Fruit fly (Drosophila melanogaster) whole organism, embryonic: ENCODE data around the gene CG8516.

Experiments used
- Aef1 ChIP-seq: fragments of 200-800 bp; sonication (Bioruptor generic); IDR thresholded peaks from 3 replicates; pipeline ENCODE4 v1.3.6; 2022; ENCODE audit warnings: missing biosample characterization, missing genetic modification characterization
- B-H1 ChIP-seq: fragments of 200-800 bp; sonication (Bioruptor generic); IDR thresholded peaks from 3 replicates; pipeline ENCODE4 v1.3.6; 2022; ENCODE audit warnings: missing biosample characterization, missing genetic modification characterization
- Blimp-1 ChIP-seq: fragments of 200-800 bp; sonication (Bioruptor generic); optimal IDR thresholded peaks from 3 replicates; lab custom pipeline; 2018; ENCODE audit warnings: missing biosample characterization, missing genetic modification characterization, mild to moderate bottlenecking, moderate library complexity, missing genetic modification reagents
- CG10321 ChIP-seq: fragments of 200-800 bp; sonication (Bioruptor generic); IDR thresholded peaks from 2 replicates; pipeline ENCODE4 v1.3.6; 2022; ENCODE audit warnings: missing biosample characterization, missing genetic modification characterization
- CG10565 ChIP-seq: fragments of 200-800 bp; sonication (Bioruptor generic); optimal IDR thresholded peaks from 3 replicates; lab custom pipeline; 2016; ENCODE audit warnings: missing biosample characterization, mild to moderate bottlenecking, missing genetic modification characterization
- CG11093 ChIP-seq: fragments of 200-800 bp; sonication (Bioruptor generic); IDR thresholded peaks from 3 replicates; pipeline ENCODE4 v1.3.6; 2022; ENCODE audit warnings: missing biosample characterization, missing genetic modification characterization
- CG12659 ChIP-seq: fragments of 200-800 bp; sonication (Bioruptor generic); optimal IDR thresholded peaks from 3 replicates; lab custom pipeline; 2017; ENCODE audit warnings: mild to moderate bottlenecking, missing biosample characterization, missing genetic modification reagents, missing genetic modification characterization
- CG14710 ChIP-seq: fragments of 200-800 bp; sonication (Bioruptor generic); optimal IDR thresholded peaks from 3 replicates; lab custom pipeline; 2019; ENCODE audit warnings: missing biosample characterization, mild to moderate bottlenecking, missing genetic modification characterization, moderate library complexity
- CG15011 ChIP-seq: fragments of 200-800 bp; sonication (Bioruptor generic); optimal IDR thresholded peaks from 3 replicates; lab custom pipeline; 2018; ENCODE audit warnings: missing biosample characterization, mild to moderate bottlenecking, missing genetic modification characterization
- CG15073 ChIP-seq: fragments of 200-800 bp; sonication (Bioruptor generic); optimal IDR thresholded peaks from 2 replicates; lab custom pipeline; 2016; ENCODE audit warnings: missing biosample characterization, missing genetic modification characterization
- CG15696 ChIP-seq: fragments of 200-800 bp; sonication (Bioruptor generic); optimal IDR thresholded peaks from 2 replicates; lab custom pipeline; 2019; ENCODE audit warnings: missing biosample characterization, mild to moderate bottlenecking, missing genetic modification characterization, moderate library complexity
- CG16813 ChIP-seq: fragments of 200-800 bp; sonication (Bioruptor generic); IDR thresholded peaks from 3 replicates; pipeline ENCODE4 v1.3.6; 2022; ENCODE audit warnings: missing biosample characterization, missing genetic modification characterization; ENCODE audit not compliant: partially characterized antibody
- CG16863 ChIP-seq: fragments of 200-800 bp; sonication (Bioruptor generic); optimal IDR thresholded peaks from 3 replicates; lab custom pipeline; 2016; ENCODE audit warnings: missing biosample characterization, missing genetic modification characterization
- CG17328 ChIP-seq: fragments of 200-800 bp; sonication (Bioruptor generic); IDR thresholded peaks from 2 replicates; pipeline ENCODE4 v1.3.6; 2022; ENCODE audit warnings: missing biosample characterization, missing genetic modification characterization
- CG3065 ChIP-seq: fragments of 200-800 bp; sonication (Bioruptor generic); optimal IDR thresholded peaks from 2 replicates; lab custom pipeline; 2016; ENCODE audit warnings: missing biosample characterization, missing genetic modification characterization
- CG34376 ChIP-seq: fragments of 200-800 bp; sonication (Bioruptor generic); optimal IDR thresholded peaks from 2 replicates; lab custom pipeline; 2018; ENCODE audit warnings: missing biosample characterization, mild to moderate bottlenecking, missing genetic modification characterization
- CG3726 ChIP-seq: fragments of 200-800 bp; sonication (Bioruptor generic); IDR thresholded peaks from 3 replicates; pipeline ENCODE4, ENCODE4 v1.3.6; 2022; ENCODE audit warnings: missing biosample characterization, missing genetic modification characterization
- CG4282 ChIP-seq: fragments of 200-800 bp; sonication (Bioruptor generic); optimal IDR thresholded peaks from 2 replicates; lab custom pipeline; 2016; ENCODE audit warnings: missing biosample characterization, missing genetic modification characterization
- CG4854 ChIP-seq: fragments of 200-800 bp; sonication (Bioruptor generic); optimal IDR thresholded peaks from 2 replicates; lab custom pipeline; 2016; ENCODE audit warnings: missing biosample characterization, missing genetic modification characterization, inconsistent platforms
- CG5180 ChIP-seq: fragments of 200-800 bp; sonication (Bioruptor generic); optimal IDR thresholded peaks from 3 replicates; lab custom pipeline; 2017; ENCODE audit warnings: missing biosample characterization, missing genetic modification characterization, mild to moderate bottlenecking, moderate library complexity, missing genetic modification reagents
- CG8089 ChIP-seq: fragments of 200-800 bp; sonication (Bioruptor generic); optimal IDR thresholded peaks from 3 replicates; lab custom pipeline; 2016; ENCODE audit warnings: missing biosample characterization, missing genetic modification characterization
- CG8359 ChIP-seq: fragments of 200-800 bp; sonication (Bioruptor generic); optimal IDR thresholded peaks from 2 replicates; lab custom pipeline; 2017; ENCODE audit warnings: missing biosample characterization, mild to moderate bottlenecking, missing genetic modification characterization, borderline replicate concordance
- CG9437 ChIP-seq: fragments of 200-800 bp; sonication (Bioruptor generic); optimal IDR thresholded peaks from 2 replicates; lab custom pipeline; 2018; ENCODE audit warnings: missing biosample characterization, mild to moderate bottlenecking, missing genetic modification characterization
- CHES-1-like ChIP-seq: fragments of 200-800 bp; sonication (Bioruptor generic); optimal IDR thresholded peaks from 2 replicates; lab custom pipeline; 2016; ENCODE audit warnings: missing biosample characterization, missing genetic modification characterization
- CoRest ChIP-seq: fragments of 200-800 bp; sonication (Bioruptor generic); optimal IDR thresholded peaks from 3 replicates; lab custom pipeline; 2018; ENCODE audit warnings: missing biosample characterization, mild to moderate bottlenecking, missing genetic modification characterization, moderate library complexity
- Dll ChIP-seq: fragments of 200-800 bp; sonication (Bioruptor generic); IDR thresholded peaks from 4 replicates; pipeline ENCODE4 v1.3.6; 2022; ENCODE audit warnings: missing biosample characterization, missing genetic modification characterization; ENCODE audit not compliant: partially characterized antibody
- Hr3 ChIP-seq: fragments of 200-800 bp; sonication (Bioruptor generic); optimal IDR thresholded peaks from 3 replicates; lab custom pipeline; 2016; ENCODE audit warnings: missing biosample characterization, missing genetic modification characterization
- Hr51 ChIP-seq, 2 experiments: fragments of 200-800 bp; sonication (Bioruptor generic); optimal IDR thresholded peaks; 2 replicates in 1 of 2; 3 replicates in 1 of 2; lab custom pipeline; 2016 to 2018; ENCODE audit warnings: missing biosample characterization in 2 of 2, missing genetic modification characterization in 2 of 2, mild to moderate bottlenecking in 1 of 2, moderate library complexity in 1 of 2
- NfI ChIP-seq: fragments of 200-800 bp; sonication (Bioruptor generic); optimal IDR thresholded peaks from 3 replicates; lab custom pipeline; 2018; ENCODE audit warnings: missing biosample characterization, mild to moderate bottlenecking, missing genetic modification characterization, moderate library complexity
- Sin3A ChIP-seq: fragments of >200 bp; optimal IDR thresholded peaks from 2 replicates; lab custom pipeline; 2018
- ash1 ChIP-seq: fragments of 200-800 bp; sonication (Bioruptor generic); optimal IDR thresholded peaks from 2 replicates; lab custom pipeline; 2018; ENCODE audit warnings: missing biosample characterization, mild to moderate bottlenecking, missing genetic modification characterization
- dan ChIP-seq: fragments of 200-800 bp; sonication (Bioruptor generic); IDR thresholded peaks from 2 replicates; pipeline ENCODE4 v1.3.6; 2022; ENCODE audit warnings: missing biosample characterization, missing genetic modification characterization
- eyg ChIP-seq: fragments of 200-800 bp; sonication (Bioruptor generic); optimal IDR thresholded peaks from 3 replicates; lab custom pipeline; 2016; ENCODE audit warnings: missing biosample characterization, missing genetic modification characterization
- fd3F ChIP-seq: fragments of 200-800 bp; sonication (Bioruptor generic); optimal IDR thresholded peaks from 2 replicates; lab custom pipeline; 2018; ENCODE audit warnings: missing biosample characterization, mild to moderate bottlenecking, missing genetic modification characterization, moderate library complexity
- her ChIP-seq: fragments of 200-800 bp; sonication (Bioruptor generic); optimal IDR thresholded peaks from 2 replicates; lab custom pipeline; 2016; ENCODE audit warnings: missing biosample characterization, missing genetic modification characterization
- kni ChIP-seq: fragments of 200-800 bp; sonication (Bioruptor generic); optimal IDR thresholded peaks from 3 replicates; lab custom pipeline; 2017; ENCODE audit warnings: mild to moderate bottlenecking, missing biosample characterization, missing genetic modification reagents, missing genetic modification characterization
- knrl ChIP-seq: fragments of 200-800 bp; sonication (Bioruptor generic); IDR thresholded peaks from 3 replicates; pipeline ENCODE4 v1.3.6; 2022; ENCODE audit warnings: missing biosample characterization, missing genetic modification characterization; ENCODE audit not compliant: partially characterized antibody
- maf-S ChIP-seq: fragments of 200-800 bp; sonication (Bioruptor generic); optimal IDR thresholded peaks from 2 replicates; lab custom pipeline; 2016; ENCODE audit warnings: missing biosample characterization, missing genetic modification characterization
- ro ChIP-seq: fragments of 200-800 bp; sonication (Bioruptor generic); IDR thresholded peaks from 2 replicates; pipeline ENCODE4 v1.3.6; 2022; ENCODE audit warnings: missing biosample characterization, missing genetic modification characterization
- run ChIP-seq: fragments of 200-800 bp; sonication (Bioruptor generic); optimal IDR thresholded peaks from 3 replicates; lab custom pipeline; 2018; ENCODE audit warnings: missing biosample characterization, mild to moderate bottlenecking, missing genetic modification characterization
- salm ChIP-seq: fragments of 200-800 bp; sonication (Bioruptor generic); optimal IDR thresholded peaks from 2 replicates; lab custom pipeline; 2018; ENCODE audit warnings: missing biosample characterization, mild to moderate bottlenecking, missing genetic modification characterization
- sc ChIP-seq, 3 experiments: fragments of >200 bp in 2 of 3; fragments of 200-800 bp in 1 of 3; sonication (Bioruptor generic) in 1 of 3; optimal IDR thresholded peaks; 2 replicates in 2 of 3; 3 replicates in 1 of 3; lab custom pipeline; 2017; ENCODE audit warnings: mild to moderate bottlenecking in 1 of 3, missing biosample characterization in 1 of 3, missing genetic modification characterization in 1 of 3, missing genetic modification reagents in 1 of 3
- sna ChIP-seq: fragments of 200-800 bp; sonication (Bioruptor generic); IDR thresholded peaks from 2 replicates; pipeline ENCODE4 v1.3.6; 2022; ENCODE audit warnings: missing biosample characterization, missing genetic modification characterization; ENCODE audit not compliant: partially characterized antibody
- sug ChIP-seq: fragments of 200-800 bp; optimal IDR thresholded peaks from 2 replicates; lab custom pipeline; 2019; ENCODE audit warnings: missing biosample characterization, mild to moderate bottlenecking, missing genetic modification characterization, moderate library complexity
- tgo ChIP-seq: fragments of 200-800 bp; sonication (Bioruptor generic); IDR thresholded peaks from 3 replicates; pipeline ENCODE4 v1.3.6; 2022; ENCODE audit warnings: missing biosample characterization, missing genetic modification characterization
- unc-4 ChIP-seq: fragments of 200-800 bp; sonication (Bioruptor generic); IDR thresholded peaks from 2 replicates; pipeline ENCODE4 v1.3.6; 2022; ENCODE audit warnings: missing biosample characterization, missing genetic modification characterization; ENCODE audit not compliant: partially characterized antibody
- unpg ChIP-seq: fragments of 200-800 bp; sonication (Bioruptor generic); optimal IDR thresholded peaks from 3 replicates; lab custom pipeline; 2018; ENCODE audit warnings: missing biosample characterization, mild to moderate bottlenecking, missing genetic modification characterization, moderate library complexity
- vvl ChIP-seq: fragments of 200-800 bp; sonication (Bioruptor generic); IDR thresholded peaks from 2 replicates; pipeline ENCODE4 v1.3.6; 2022; ENCODE audit warnings: missing biosample characterization, missing genetic modification characterization
- zf30C ChIP-seq: fragments of 200-800 bp; sonication (Bioruptor generic); optimal IDR thresholded peaks from 3 replicates; lab custom pipeline; 2018; ENCODE audit warnings: missing biosample characterization, mild to moderate bottlenecking, missing genetic modification characterization

CG8516 gene

dm6 chr3R:9777941-9778360 lies 15.1 kb upstream of the CG8516 start, which contains the start of gene RpS29 (continued):
- peak; percentile 50 to 85 for TF ChIP-seq Hr51 (GFP tag; optimal IDR thresholded peaks at IDR 0.05; lab: Kevin White, UChicago)
- TF ChIP-seq CG15073 (GFP tag; lab: Kevin White, UChicago): no peak
- TF ChIP-seq CG10321 (GFP tag; lab: Robert Waterston, UW): peak; percentile 54; the same call in 1 of the 2 replicates
- peak; percentile 87 for TF ChIP-seq CG14710 (tag; lab: Kevin White, UChicago)
- TF ChIP-seq CG10565: no peak
- peak; percentile 80 for TF ChIP-seq CG8089
- TF ChIP-seq CG16863 (GFP tag; lab: Kevin White, UChicago): peak; percentile 77
- peak; percentile 92 for TF ChIP-seq CG34376 (GFP tag; lab: Kevin White, UChicago)
- peak; percentile 90 for TF ChIP-seq vvl (GFP tag; lab: Robert Waterston, UW)
- peak; percentile 69; the same call in 2 of the 3 replicates for TF ChIP-seq CG3726
- peak; percentile 58 for TF ChIP-seq CG15696 (tag; lab: Kevin White, UChicago)
- TF ChIP-seq sc (optimal IDR thresholded peaks at IDR 0.05; lab: Kevin White, UChicago): no peak
- TF ChIP-seq sc (GFP tag; optimal IDR thresholded peaks at IDR 0.05; lab: Kevin White, UChicago): no peak
- TF ChIP-seq fd3F (GFP tag; lab: Kevin White, UChicago): peak; percentile 55
- TF ChIP-seq Hr3 (GFP tag; lab: Kevin White, UChicago): peak; percentile 50
- peak; percentile 89 for TF ChIP-seq her
- peak; percentile 49 for TF ChIP-seq run (tag; lab: Kevin White, UChicago)
- peak; percentile 84 for TF ChIP-seq CG4282 (GFP tag; lab: Kevin White, UChicago)
- peak; percentile 60 for TF ChIP-seq Blimp-1 (GFP tag; lab: Kevin White, UChicago)
- peak; percentile 93 for TF ChIP-seq CG16813 (GFP tag; lab: Robert Waterston, UW)
- TF ChIP-seq Sin3A (lab: Kevin White, UChicago): peak; percentile 87
- TF ChIP-seq ash1 (GFP tag; lab: Kevin White, UChicago): peak; percentile 89
- no peak for TF ChIP-seq CG8359 (GFP tag; lab: Kevin White, UChicago)
- TF ChIP-seq eyg (GFP tag; lab: Kevin White, UChicago): peak; percentile 70
- peak; percentile 87 for TF ChIP-seq NfI (GFP tag; lab: Kevin White, UChicago)
- TF ChIP-seq CG17328 (GFP tag; lab: Robert Waterston, UW): peak; percentile 74
- peak; percentile 57 for TF ChIP-seq zf30C (GFP tag; lab: Kevin White, UChicago)
- TF ChIP-seq CG4854 (GFP tag; lab: Kevin White, UChicago): peak; percentile 57
- TF ChIP-seq unpg: peak; percentile 66
- peak; percentile 78 for TF ChIP-seq kni (GFP tag; lab: Kevin White, UChicago)
- TF ChIP-seq Aef1 (GFP tag; lab: Robert Waterston, UW): peak; percentile 77
- TF ChIP-seq maf-S (GFP tag; lab: Kevin White, UChicago): peak; percentile 84
- no peak for TF ChIP-seq CG9437 (GFP tag; lab: Kevin White, UChicago)
- peak; percentile 95 for TF ChIP-seq knrl (GFP tag; lab: Robert Waterston, UW)
- peak; percentile 49 for TF ChIP-seq CG15011 (GFP tag; lab: Kevin White, UChicago)
- TF ChIP-seq CoRest (tag; lab: Kevin White, UChicago): peak; percentile 63
- TF ChIP-seq sug (tag; lab: Kevin White, UChicago): peak; percentile 89
- TF ChIP-seq CG11093 (GFP tag; lab: Robert Waterston, UW): no peak
- TF ChIP-seq Dll (GFP tag; lab: Robert Waterston, UW): peak; percentile 91
- TF ChIP-seq salm (tag; lab: Kevin White, UChicago): peak; percentile 64
- peak; percentile 97 for TF ChIP-seq unc-4 (GFP tag; lab: Robert Waterston, UW)
- peak; percentile 93 for TF ChIP-seq CHES-1-like (GFP tag; lab: Kevin White, UChicago)
- TF ChIP-seq dan (GFP tag; lab: Robert Waterston, UW): no peak
- peak; percentile 48; the same call in 1 of the 3 replicates for TF ChIP-seq B-H1 (GFP tag; lab: Robert Waterston, UW)
- TF ChIP-seq tgo (GFP tag; lab: Robert Waterston, UW): peak; percentile 65
- peak; percentile 90 for TF ChIP-seq sna (GFP tag; lab: Robert Waterston, UW)
- peak; percentile 24 for TF ChIP-seq CG5180 (GFP tag; lab: Kevin White, UChicago)
- peak; percentile 29 for TF ChIP-seq CG3065 (GFP tag; lab: Kevin White, UChicago)
- TF ChIP-seq ro: peak; percentile 54; the same call in 1 of the 2 replicates
- peak; percentile 92 for TF ChIP-seq CG12659 (GFP tag; lab: Kevin White, UChicago)
